Fruit fly (Drosophila melanogaster): ENCODE measurements around the gene HDAC11.
A peak's percentile ranks its signal among the peaks of the same experiment; 100 is the strongest.

Gene HDAC11

DNA sequence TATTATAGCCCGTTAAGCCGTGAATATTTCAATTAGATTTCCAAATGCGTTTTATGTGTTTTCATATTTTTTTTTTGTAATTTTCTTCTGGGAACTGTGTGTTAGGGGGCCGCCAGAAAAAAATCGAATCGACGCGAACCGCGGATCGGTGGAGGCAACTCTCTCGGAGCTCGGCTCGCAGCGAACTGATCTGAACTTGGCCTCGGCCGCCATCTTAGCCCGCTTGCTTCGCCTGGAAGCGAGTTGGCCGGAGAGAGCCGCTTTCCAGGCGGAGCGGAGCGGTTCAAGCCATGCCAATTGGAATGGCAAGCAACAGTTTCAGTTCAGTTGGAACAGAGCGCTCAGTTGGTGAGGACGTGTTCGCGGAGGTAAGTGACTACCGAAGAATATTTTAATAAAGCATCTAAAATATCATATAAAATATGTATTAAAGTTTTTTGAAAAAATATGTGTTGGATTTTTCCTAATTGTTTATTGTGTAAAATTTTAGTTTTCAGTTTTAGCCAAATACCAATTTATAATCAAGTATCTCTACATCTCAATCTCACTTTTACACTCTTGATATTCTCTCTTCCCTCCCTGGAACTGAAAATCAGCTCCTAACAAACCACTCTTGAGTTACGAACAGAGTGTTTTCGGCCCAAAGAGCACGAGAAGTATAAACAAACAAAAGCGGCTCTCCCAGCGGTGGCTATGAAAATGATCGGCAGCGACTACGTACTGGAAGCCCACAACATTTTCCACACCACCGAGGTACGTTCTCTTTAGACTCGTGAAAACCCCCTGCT, 38.6 kb upstream of the HDAC11 start, which contains the start of the genes CG31121 and CG11069 (continued):
- TF ChIP-seq hb (GFP tag; IDR thresholded peaks at IDR 0.05; ENCODE audit: partially characterized antibody): no peak
- peak; percentile 84 for TF ChIP-seq CG3163 (GFP tag; optimal IDR thresholded peaks at IDR 0.05)
- no peak for TF ChIP-seq CG32772 (GFP tag; IDR thresholded peaks at IDR 0.05)
- no peak for TF ChIP-seq ab (GFP tag; optimal IDR thresholded peaks at IDR 0.05)
- no peak for TF ChIP-seq inv (GFP tag; IDR thresholded peaks at IDR 0.05; ENCODE audit: partially characterized antibody)
- 0 out of 3 replicates have a peak, but pooled peaks have one; percentile 15 for TF ChIP-seq CG16813 (GFP tag; IDR thresholded peaks at IDR 0.05; ENCODE audit: partially characterized antibody)
- TF ChIP-seq B-H2 (GFP tag; optimal IDR thresholded peaks at IDR 0.05): no peak
- no peak for TF ChIP-seq lilli (GFP tag; optimal IDR thresholded peaks at IDR 0.05)
- no peak for TF ChIP-seq Antp (GFP tag; optimal IDR thresholded peaks at IDR 0.05)
- TF ChIP-seq Neu2 (GFP tag; optimal IDR thresholded peaks at IDR 0.05; ENCODE audit: borderline replicate concordance): no peak
- no peak for TF ChIP-seq CG12744 (GFP tag; optimal IDR thresholded peaks at IDR 0.05)
- TF ChIP-seq CG10431 (GFP tag; optimal IDR thresholded peaks at IDR 0.05): no peak
- TF ChIP-seq Myb (GFP tag; optimal IDR thresholded peaks at IDR 0.05): no peak
- no peak for TF ChIP-seq dmrt11E (tag; optimal IDR thresholded peaks at IDR 0.05)
- no peak for TF ChIP-seq amos (GFP tag; IDR thresholded peaks at IDR 0.05; ENCODE audit: partially characterized antibody)
- no peak for TF ChIP-seq CG18619 (GFP tag; optimal IDR thresholded peaks at IDR 0.05)
- TF ChIP-seq CG10959 (GFP tag; IDR thresholded peaks at IDR 0.05): no peak
- no peak for TF ChIP-seq nerfin-1 (tag; optimal IDR thresholded peaks at IDR 0.05)
- no peak for TF ChIP-seq Fer3 (tag; optimal IDR thresholded peaks at IDR 0.05)
- no peak for TF ChIP-seq wek (GFP tag; optimal IDR thresholded peaks at IDR 0.05)
- no peak for TF ChIP-seq lmd (GFP tag; IDR thresholded peaks at IDR 0.05)
- peak; percentile 12; the same call in 1 of the 3 replicates for TF ChIP-seq gce (GFP tag; IDR thresholded peaks at IDR 0.05)
- no peak for TF ChIP-seq CG12769 (tag; optimal IDR thresholded peaks at IDR 0.05)
- TF ChIP-seq CG1792 (GFP tag; optimal IDR thresholded peaks at IDR 0.05): no peak
- no peak for TF ChIP-seq Sin3A (optimal IDR thresholded peaks at IDR 0.05)
- no peak for TF ChIP-seq CG16863 (GFP tag; optimal IDR thresholded peaks at IDR 0.05)

DNA sequence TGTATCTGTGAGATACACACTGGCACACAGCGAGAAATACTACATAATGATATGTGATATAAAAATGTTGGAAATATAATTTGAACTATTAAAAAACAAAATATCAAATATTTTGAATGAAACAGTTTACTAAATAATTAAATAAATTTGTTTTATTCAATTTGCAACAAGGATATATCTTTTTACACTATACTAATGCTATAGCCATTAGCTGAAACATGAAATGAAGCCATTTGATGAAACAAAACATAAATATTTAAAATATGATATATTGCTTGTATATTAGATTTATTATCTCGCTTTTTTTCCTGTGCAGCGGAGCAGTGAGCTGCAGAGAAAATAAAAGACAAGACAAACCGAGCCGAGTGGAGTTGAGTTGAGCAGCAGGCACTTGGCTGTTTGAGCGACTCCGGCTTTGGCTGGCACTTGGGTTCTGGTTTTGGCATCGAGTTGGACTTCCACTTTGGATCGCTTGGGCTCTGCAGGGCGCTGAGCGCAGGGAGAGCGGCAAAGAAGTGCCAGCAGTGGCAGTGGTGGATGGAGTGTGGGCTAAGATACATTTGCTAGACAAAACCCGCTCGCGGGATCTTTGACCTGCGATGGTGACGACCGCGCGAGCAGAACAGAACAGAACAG, 37.4 kb upstream of the HDAC11 start:
- TF ChIP-seq vnd (GFP tag; IDR thresholded peaks at IDR 0.05; ENCODE audit: partially characterized antibody) (no peak), CG3838 (GFP tag; optimal IDR thresholded peaks at IDR 0.05) (no peak), onecut (GFP tag; IDR thresholded peaks at IDR 0.05) (peak; percentile 44), CG6854 (GFP tag; optimal IDR thresholded peaks at IDR 0.05) (peak; percentile 62), CG8388 (GFP tag; optimal IDR thresholded peaks at IDR 0.05) (peak; percentile 84), CG6272 (GFP tag; IDR thresholded peaks at IDR 0.05) (no peak), CG14050 (GFP tag; IDR thresholded peaks at IDR 0.05) (no peak), CG6791 (GFP tag; IDR thresholded peaks at IDR 0.05; ENCODE audit: partially characterized antibody) (no peak), sim (GFP tag; IDR thresholded peaks at IDR 0.05) (no peak), sug (tag; optimal IDR thresholded peaks at IDR 0.05) (no peak), CG42726 (GFP tag; IDR thresholded peaks at IDR 0.05; ENCODE audit: partially characterized antibody) (no peak), CG17612 (GFP tag; IDR thresholded peaks at IDR 0.05) (no peak), CG16779 (GFP tag; IDR thresholded peaks at IDR 0.05) (no peak), CG4404 (GFP tag; IDR thresholded peaks at IDR 0.05) (peak; percentile 71), ap (GFP tag; IDR thresholded peaks at IDR 0.05) (peak; percentile 60; the same call in 1 of the 2 replicates), Dek (tag; optimal IDR thresholded peaks at IDR 0.05) (no peak), Dad (GFP tag; optimal IDR thresholded peaks at IDR 0.05) (no peak), Hr51 (GFP tag; optimal IDR thresholded peaks at IDR 0.05) (peak in 1 of 2 experiments; percentile 86), CG12104 (GFP tag; optimal IDR thresholded peaks at IDR 0.05) (peak; percentile 68), pan (optimal IDR thresholded peaks at IDR 0.05) (no peak), pan (GFP tag; optimal IDR thresholded peaks at IDR 0.05 in 1 of 2, IDR thresholded peaks at IDR 0.05 in 1 of 2) (peak in 1 of 2 experiments; percentile 69), CG14667 (GFP tag; IDR thresholded peaks at IDR 0.05) (peak; percentile 49; the same call in 1 of the 2 replicates), H15 (GFP tag; IDR thresholded peaks at IDR 0.05) (peak; percentile 28; the same call in 1 of the 3 replicates), HmgD (GFP tag; optimal IDR thresholded peaks at IDR 0.05) (no peak)
